Worm (Caenorhabditis elegans): ENCODE data around the gene srh-135.

DNA sequence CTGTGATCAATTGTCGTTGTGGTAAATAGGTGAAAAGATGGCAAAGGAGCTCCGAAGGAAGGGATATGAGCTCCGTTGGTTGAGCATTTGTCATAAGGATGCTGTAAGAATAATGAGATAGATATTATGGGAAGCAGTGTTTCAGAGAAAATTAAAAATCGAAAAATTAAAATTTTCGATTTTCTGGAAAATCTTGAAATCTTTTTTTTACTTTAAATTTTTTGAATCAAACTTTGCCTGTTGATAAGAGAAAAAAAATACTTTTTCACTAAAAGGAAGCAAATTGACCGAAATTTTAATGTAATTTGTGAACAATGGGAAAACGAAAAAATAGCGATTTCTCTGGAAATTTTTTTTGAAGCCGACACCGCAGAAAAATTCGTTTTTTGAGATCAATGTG lies 12.7 kb upstream of the srh-135 start, which contains the start of gene mec-15:
- no peak for TF ChIP-seq egl-27 (tag; optimal IDR thresholded peaks at IDR 0.05)
- TF ChIP-seq nhr-12 (tag; optimal IDR thresholded peaks at IDR 0.05): no peak
- no peak for TF ChIP-seq unc-62 (GFP tag; optimal IDR thresholded peaks at IDR 0.05)
- no peak for TF ChIP-seq fkh-10 (GFP tag; optimal IDR thresholded peaks at IDR 0.05)
